Worm (Caenorhabditis elegans): ENCODE measurements around the gene str-138.

DNA sequence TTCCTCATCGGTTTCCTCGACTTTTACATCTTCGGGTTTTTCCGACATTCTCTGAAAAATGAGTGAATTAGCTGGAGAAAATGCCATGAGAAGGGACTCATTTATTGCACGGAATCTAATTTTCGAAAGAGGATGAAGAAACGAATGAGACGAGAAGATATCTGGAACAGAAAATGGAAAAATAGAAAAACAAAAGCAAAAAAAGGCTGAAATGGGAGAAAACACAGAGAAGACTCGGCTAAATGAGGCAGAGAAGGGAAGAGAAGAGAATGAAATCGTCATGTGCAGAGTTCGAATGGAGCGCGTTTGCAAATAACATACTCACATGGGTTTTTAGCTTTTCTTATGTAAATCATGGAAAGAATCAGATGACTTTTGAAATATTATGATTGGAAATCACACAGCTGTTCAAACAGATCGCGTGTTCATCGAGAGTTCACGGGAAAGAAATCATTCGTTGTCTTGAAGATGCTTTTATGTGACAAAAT lies 44.5 kb upstream of the str-138 start, which contains the start of gene Y97E10AR.6:
- TF ChIP-seq dao-5 (tag; optimal IDR thresholded peaks at IDR 0.05) = no peak
- TF ChIP-seq him-1 (tag; optimal IDR thresholded peaks at IDR 0.05) = no peak
- TF ChIP-seq W03F9.2 (tag; optimal IDR thresholded peaks at IDR 0.05) = peak; percentile 25
